Worm (Caenorhabditis elegans) whole organism, L4 larva: ENCODE data around the gene hot-8.

ENCODE experiments used
- Y105C5A.15 ChIP-seq: fragments of 200-800 bp; sonication (Bioruptor generic); IDR thresholded peaks from 2 replicates; pipeline ENCODE4 v1.3.6; 2022; ENCODE audit warnings: missing genetic modification characterization, missing compliant biosample characterization
- ama-1 ChIP-seq: fragments of 150-350 bp; optimal IDR thresholded peaks from 2 replicates; lab custom pipeline; 2014; ENCODE audit warnings: inconsistent platforms, mixed read lengths
- ceh-20 ChIP-seq: fragments of 200-800 bp; sonication (Bioruptor generic); IDR thresholded peaks from 2 replicates; pipeline ENCODE4 v1.3.6; 2022; ENCODE audit warnings: missing genetic modification reagents, missing genetic modification characterization, missing compliant biosample characterization
- ceh-32 ChIP-seq: sonication (generic microtip); optimal IDR thresholded peaks from 2 replicates; lab custom pipeline; 2016; ENCODE audit warnings: mild to moderate bottlenecking, missing genetic modification characterization, missing compliant biosample characterization; ENCODE audit not compliant: poor library complexity
- ces-1 ChIP-seq: fragments of 150-350 bp; sonication (generic microtip); optimal IDR thresholded peaks from 4 replicates; lab custom pipeline; 2014; ENCODE audit warnings: missing biosample characterization, missing genetic modification reagents, missing genetic modification characterization
- mdl-1 ChIP-seq, 2 experiments: fragments of 150-350 bp in 1 of 2; sonication (generic microtip) in 1 of 2; optimal IDR thresholded peaks; 2 replicates each; lab custom pipeline; 2014 to 2017; ENCODE audit warnings: missing biosample characterization in 2 of 2, missing genetic modification characterization in 2 of 2
- nhr-111 ChIP-seq: fragments of 200-800 bp; sonication (Bioruptor generic); optimal IDR thresholded peaks from 2 replicates; lab custom pipeline; 2018; ENCODE audit warnings: mild to moderate bottlenecking, missing genetic modification characterization, missing compliant biosample characterization
- nhr-28 ChIP-seq: fragments of 150-350 bp; optimal IDR thresholded peaks from 2 replicates; lab custom pipeline; 2014; ENCODE audit warnings: missing biosample characterization, missing genetic modification characterization
- pqm-1 ChIP-seq: sonication (generic microtip); optimal IDR thresholded peaks from 2 replicates; lab custom pipeline; 2017; ENCODE audit warnings: missing biosample characterization, missing genetic modification characterization
- rbr-2 ChIP-seq: sonication (generic microtip); optimal IDR thresholded peaks from 2 replicates; lab custom pipeline; 2016; ENCODE audit warnings: missing genotype, missing genetic modification characterization, missing compliant biosample characterization
- snpc-4 ChIP-seq: fragments of 150-350 bp; optimal IDR thresholded peaks from 2 replicates; lab custom pipeline; 2014; ENCODE audit warnings: missing biosample characterization, missing genetic modification characterization

DNA sequence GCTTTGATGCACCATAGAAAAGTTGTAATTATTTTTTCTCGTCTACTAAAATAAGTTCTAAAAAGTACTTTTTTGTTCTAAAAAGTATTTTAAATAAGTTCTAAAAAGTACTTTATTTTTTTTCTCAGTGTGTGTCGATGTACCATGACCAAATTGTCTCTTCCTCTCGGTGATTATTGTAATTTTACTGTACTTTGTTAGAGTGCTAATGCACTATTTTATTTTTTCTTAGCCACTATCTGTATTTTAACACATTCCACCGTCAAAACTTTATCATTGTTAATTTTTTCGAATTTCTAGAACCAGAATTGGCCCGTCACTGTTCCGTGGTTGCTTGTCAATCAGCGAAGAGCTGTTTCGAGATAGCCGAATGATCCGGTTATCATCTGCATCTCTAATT is at the start of gene hot-8:
- TF ChIP-seq pqm-1, result no peak
- no peak for TF ChIP-seq nhr-28 (tag; lab: Kevin White, UChicago)
- TF ChIP-seq ceh-32 (tag; lab: Kevin White, UChicago), result no peak
- TF ChIP-seq rbr-2 (tag; lab: Kevin White, UChicago), result no peak
- TF ChIP-seq Y105C5A.15 (GFP tag; lab: Robert Waterston, UW), result no peak
- TF ChIP-seq ceh-20 (GFP tag; lab: Robert Waterston, UW), result no peak
- no peak for TF ChIP-seq ama-1 (lab: Kevin White, UChicago)
- no peak for TF ChIP-seq snpc-4
- no peak for TF ChIP-seq nhr-111 (GFP tag; lab: Kevin White, UChicago)
- TF ChIP-seq ces-1 (GFP tag; lab: Kevin White, UChicago), result no peak
- no peak for TF ChIP-seq mdl-1 (tag; optimal IDR thresholded peaks at IDR 0.05; lab: Kevin White, UChicago)
